Worm (Caenorhabditis elegans): ENCODE data around the gene F54D12.1.

The F54D12.1 gene

DNA sequence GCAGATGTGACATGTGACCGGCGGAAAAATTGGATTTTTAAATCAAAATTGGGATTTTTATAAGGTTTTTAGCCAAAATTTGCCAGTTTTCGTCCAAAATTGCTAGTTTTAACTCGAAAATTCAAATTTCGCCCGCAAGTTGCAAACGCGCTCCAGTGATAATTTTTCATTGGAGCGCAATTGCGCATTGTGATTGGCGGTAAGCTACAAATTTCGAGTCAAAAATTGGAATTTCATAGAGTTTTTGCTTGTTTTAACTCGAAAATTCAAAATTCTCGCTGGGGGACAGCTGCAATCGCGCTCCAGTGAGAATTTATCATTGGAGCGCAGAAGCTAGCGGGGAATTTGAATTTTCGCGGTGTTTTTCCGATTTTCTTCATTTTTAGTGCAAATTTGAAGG is 30.9 kb upstream of the F54D12.1 start:
- no peak for TF ChIP-seq ceh-36 (tag; optimal IDR thresholded peaks at IDR 0.05)
- no peak for TF ChIP-seq scrt-1 (GFP tag; IDR thresholded peaks at IDR 0.05)
- TF ChIP-seq pes-1 (GFP tag; IDR thresholded peaks at IDR 0.05), result no peak
- TF ChIP-seq tbx-11 (GFP tag; IDR thresholded peaks at IDR 0.05), result no peak
- TF ChIP-seq ceh-13 (GFP tag; optimal IDR thresholded peaks at IDR 0.05), result no peak
- no peak for TF ChIP-seq ets-7 (tag; optimal IDR thresholded peaks at IDR 0.05)
- TF ChIP-seq F13C5.2 (tag; optimal IDR thresholded peaks at IDR 0.05), result no peak
- no peak for TF ChIP-seq sea-1 (GFP tag; conservative IDR thresholded peaks at IDR 0.05)
- TF ChIP-seq hnd-1 (tag; optimal IDR thresholded peaks at IDR 0.05), result no peak
- no peak for TF ChIP-seq aly-1 (tag; optimal IDR thresholded peaks at IDR 0.05)
- no peak for TF ChIP-seq hmg-4 (GFP tag; optimal IDR thresholded peaks at IDR 0.05)
- TF ChIP-seq ama-1 (optimal IDR thresholded peaks at IDR 0.05), result no peak
- TF ChIP-seq tbx-37 (GFP tag; conservative IDR thresholded peaks at IDR 0.05), result no peak

DNA sequence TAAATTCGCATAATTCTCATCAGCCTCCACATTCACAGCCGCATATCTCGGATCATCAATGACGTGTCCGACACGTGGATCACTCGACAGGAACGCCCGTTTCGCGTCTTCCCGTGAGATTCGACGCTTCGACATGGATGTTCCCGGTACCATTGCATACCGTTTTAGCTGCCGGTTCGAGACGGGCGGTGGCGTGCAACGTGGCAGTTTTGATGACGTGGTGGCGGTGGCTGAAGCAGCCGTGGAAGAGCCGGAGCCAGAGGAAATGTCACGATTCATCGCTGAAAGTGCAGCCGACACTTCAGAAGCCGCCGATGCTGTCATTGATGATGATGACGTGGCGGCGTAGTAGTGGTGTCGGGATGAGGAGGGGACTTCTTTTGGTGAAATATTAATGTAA is 28.7 kb upstream of the F54D12.1 start:
- TF ChIP-seq B0310.2 (tag; optimal IDR thresholded peaks at IDR 0.05) (no peak), aly-1 (tag; optimal IDR thresholded peaks at IDR 0.05) (no peak), tra-4 (tag; optimal IDR thresholded peaks at IDR 0.05) (no peak), flt-1 (GFP tag; IDR thresholded peaks at IDR 0.05) (no peak), hnd-1 (tag; optimal IDR thresholded peaks at IDR 0.05) (no peak), ets-7 (tag; optimal IDR thresholded peaks at IDR 0.05) (no peak), hmbx-1 (tag; optimal IDR thresholded peaks at IDR 0.05) (no peak), tbx-11 (GFP tag; IDR thresholded peaks at IDR 0.05) (no peak), ceh-36 (tag; optimal IDR thresholded peaks at IDR 0.05) (no peak), F13C5.2 (tag; optimal IDR thresholded peaks at IDR 0.05) (no peak), ama-1 (optimal IDR thresholded peaks at IDR 0.05) (no peak), tbx-37 (GFP tag; conservative IDR thresholded peaks at IDR 0.05) (no peak)

ce11 chrII:1372138-1372537 is 28.1 kb upstream of the F54D12.1 start:
- TF ChIP-seq F13C5.2 (tag; optimal IDR thresholded peaks at IDR 0.05), result no peak
- no peak for TF ChIP-seq hnd-1 (tag; optimal IDR thresholded peaks at IDR 0.05)
- TF ChIP-seq flt-1 (GFP tag; IDR thresholded peaks at IDR 0.05), result no peak

ce11 chrII:1372966-1373365 is 27.2 kb upstream of the F54D12.1 start:
- TF ChIP-seq hmg-4 (GFP tag; optimal IDR thresholded peaks at IDR 0.05) (no peak), sea-1 (GFP tag; conservative IDR thresholded peaks at IDR 0.05) (no peak), hmbx-1 (tag; optimal IDR thresholded peaks at IDR 0.05) (no peak)

ce11 chrII:1374486-1374885 is 25.7 kb upstream of the F54D12.1 start:
- TF ChIP-seq hmbx-1 (tag; optimal IDR thresholded peaks at IDR 0.05), result no peak
- TF ChIP-seq ama-1 (optimal IDR thresholded peaks at IDR 0.05), result no peak
- TF ChIP-seq ceh-13 (GFP tag; optimal IDR thresholded peaks at IDR 0.05), result no peak
- no peak for TF ChIP-seq tbx-11 (GFP tag; IDR thresholded peaks at IDR 0.05)
- no peak for TF ChIP-seq ceh-36 (tag; optimal IDR thresholded peaks at IDR 0.05)
- no peak for TF ChIP-seq aly-1 (tag; optimal IDR thresholded peaks at IDR 0.05)
- TF ChIP-seq tbx-37 (GFP tag; conservative IDR thresholded peaks at IDR 0.05), result no peak
- no peak for TF ChIP-seq flt-1 (GFP tag; IDR thresholded peaks at IDR 0.05)
- TF ChIP-seq hnd-1 (tag; optimal IDR thresholded peaks at IDR 0.05), result no peak

DNA sequence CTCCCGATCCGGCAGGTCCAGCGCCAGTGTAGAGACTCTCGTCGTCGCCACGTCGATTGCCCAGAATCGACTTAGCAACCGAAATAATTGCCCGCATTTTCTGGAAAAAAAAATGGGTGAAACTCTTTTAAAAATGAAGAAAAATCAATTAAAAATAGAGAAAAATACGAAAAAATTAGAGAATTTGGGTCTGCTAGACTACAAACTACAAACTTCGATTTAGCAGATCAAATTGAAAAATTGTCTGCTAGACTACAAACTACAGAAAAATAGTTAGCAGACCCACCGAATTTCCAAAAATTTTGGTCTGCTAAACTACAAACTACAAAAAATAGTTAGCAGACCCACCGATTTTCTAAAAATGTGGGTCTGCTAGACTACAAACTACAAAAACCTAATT is 25.3 kb upstream of the F54D12.1 start, which contains the start of gene rog-1:
rog-1 (minus strand) TSS at position 101 of the 400 bp plus-strand sequence.
- TF ChIP-seq tbx-11 (GFP tag; IDR thresholded peaks at IDR 0.05) (no peak), sea-1 (GFP tag; conservative IDR thresholded peaks at IDR 0.05) (no peak), tbx-37 (GFP tag; conservative IDR thresholded peaks at IDR 0.05) (no peak), hmbx-1 (tag; optimal IDR thresholded peaks at IDR 0.05) (no peak), ceh-36 (tag; optimal IDR thresholded peaks at IDR 0.05) (no peak), tra-4 (tag; optimal IDR thresholded peaks at IDR 0.05) (no peak), B0310.2 (tag; optimal IDR thresholded peaks at IDR 0.05) (no peak), pes-1 (GFP tag; IDR thresholded peaks at IDR 0.05) (no peak), ets-7 (tag; optimal IDR thresholded peaks at IDR 0.05) (no peak), hmg-4 (GFP tag; optimal IDR thresholded peaks at IDR 0.05) (no peak), aly-1 (tag; optimal IDR thresholded peaks at IDR 0.05) (no peak), ama-1 (optimal IDR thresholded peaks at IDR 0.05) (no peak)

DNA sequence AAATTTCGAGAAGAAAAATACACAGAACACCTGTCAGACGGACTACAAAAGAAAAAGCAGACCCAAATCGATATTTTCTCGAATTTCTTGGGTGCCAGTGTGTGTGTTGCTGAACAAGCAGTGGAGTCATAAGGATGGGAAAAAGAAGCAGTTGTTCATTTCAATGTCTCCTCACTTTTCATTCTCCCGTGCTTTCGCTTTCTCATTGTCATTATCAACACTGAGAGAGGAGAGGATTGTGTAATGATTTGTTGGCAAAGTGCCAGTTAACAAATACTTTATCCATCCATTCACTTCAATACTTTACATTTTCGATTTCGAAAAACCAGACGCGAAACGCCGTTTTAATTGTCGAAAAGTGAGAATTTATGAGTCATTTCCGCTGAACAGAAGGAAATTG is 24.6 kb upstream of the F54D12.1 start:
- no peak for TF ChIP-seq tbx-37 (GFP tag; conservative IDR thresholded peaks at IDR 0.05)
- no peak for TF ChIP-seq hmbx-1 (tag; optimal IDR thresholded peaks at IDR 0.05)
- TF ChIP-seq ceh-36 (tag; optimal IDR thresholded peaks at IDR 0.05), result no peak
- no peak for TF ChIP-seq flt-1 (GFP tag; IDR thresholded peaks at IDR 0.05)
- no peak for TF ChIP-seq tra-4 (tag; optimal IDR thresholded peaks at IDR 0.05)
- no peak for TF ChIP-seq tbx-11 (GFP tag; IDR thresholded peaks at IDR 0.05)
- no peak for TF ChIP-seq hmg-4 (GFP tag; optimal IDR thresholded peaks at IDR 0.05)
- no peak for TF ChIP-seq F13C5.2 (tag; optimal IDR thresholded peaks at IDR 0.05)
- no peak for TF ChIP-seq sea-1 (GFP tag; conservative IDR thresholded peaks at IDR 0.05)
- no peak for TF ChIP-seq ama-1 (optimal IDR thresholded peaks at IDR 0.05)
- TF ChIP-seq hnd-1 (tag; optimal IDR thresholded peaks at IDR 0.05), result no peak
- no peak for TF ChIP-seq ceh-13 (GFP tag; optimal IDR thresholded peaks at IDR 0.05)
- no peak for TF ChIP-seq B0310.2 (tag; optimal IDR thresholded peaks at IDR 0.05)
- no peak for TF ChIP-seq aly-1 (tag; optimal IDR thresholded peaks at IDR 0.05)
- no peak for TF ChIP-seq scrt-1 (GFP tag; IDR thresholded peaks at IDR 0.05)

DNA sequence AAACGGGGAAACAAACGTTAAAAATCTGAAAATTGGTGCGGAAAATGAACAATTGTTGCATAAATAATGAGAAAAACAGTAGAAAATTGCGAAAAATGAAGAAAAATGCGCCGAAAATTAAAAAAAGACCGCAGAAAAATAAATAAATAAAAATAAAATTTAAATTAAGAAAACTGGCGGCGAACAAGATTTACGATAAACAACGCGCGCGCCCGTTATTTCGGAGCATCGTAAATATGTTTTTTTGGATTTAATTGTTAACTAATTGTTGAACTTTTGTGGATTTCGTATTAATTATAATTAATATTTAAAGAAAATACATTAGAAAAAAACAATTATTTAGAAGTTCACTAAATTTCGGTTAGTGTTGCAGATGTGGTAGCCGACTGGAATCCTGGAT is 23.4 kb upstream of the F54D12.1 start:
- no peak for TF ChIP-seq tbx-11 (GFP tag; IDR thresholded peaks at IDR 0.05)
- no peak for TF ChIP-seq hnd-1 (tag; optimal IDR thresholded peaks at IDR 0.05)
- no peak for TF ChIP-seq hmg-4 (GFP tag; optimal IDR thresholded peaks at IDR 0.05)
- TF ChIP-seq tbx-37 (GFP tag; conservative IDR thresholded peaks at IDR 0.05), result no peak
- TF ChIP-seq ama-1 (optimal IDR thresholded peaks at IDR 0.05), result no peak
- no peak for TF ChIP-seq tra-4 (tag; optimal IDR thresholded peaks at IDR 0.05)
- no peak for TF ChIP-seq ets-7 (tag; optimal IDR thresholded peaks at IDR 0.05)

All from whole organism, early embryonic.